Worm (Caenorhabditis elegans) whole organism, mixed stage, embryonic: ENCODE results near the gene F12A10.8.
A peak's percentile ranks its signal among the peaks of the same experiment; 100 is the strongest.

Experiments
- ces-1 ChIP-seq: fragments of 150-350 bp; optimal IDR thresholded peaks from 2 replicates; lab custom pipeline; 2014; ENCODE audit warnings: missing biosample characterization, missing genetic modification reagents, missing genetic modification characterization
- elt-3 ChIP-seq: fragments of 150-350 bp; optimal IDR thresholded peaks from 2 replicates; lab custom pipeline; 2014; ENCODE audit warnings: missing biosample characterization, missing genetic modification characterization
- hlh-1 ChIP-seq: fragments of 150-350 bp; optimal IDR thresholded peaks from 2 replicates; lab custom pipeline; 2014; ENCODE audit warnings: missing biosample characterization, missing genetic modification reagents, missing genetic modification characterization
- lin-13 ChIP-seq: fragments of 150-350 bp; optimal IDR thresholded peaks from 2 replicates; lab custom pipeline; 2014; ENCODE audit warnings: missing biosample characterization, missing genetic modification characterization
- lin-32 ChIP-seq: fragments of 200-800 bp; sonication (Bioruptor generic); optimal IDR thresholded peaks from 2 replicates; lab custom pipeline; 2018; ENCODE audit warnings: mild to moderate bottlenecking, missing genetic modification characterization, missing compliant biosample characterization
- lsy-2 ChIP-seq: fragments of 150-350 bp; optimal IDR thresholded peaks from 2 replicates; lab custom pipeline; 2014; ENCODE audit warnings: missing biosample characterization, missing genetic modification characterization
- mls-2 ChIP-seq: sonication (generic microtip); optimal IDR thresholded peaks from 2 replicates; lab custom pipeline; 2016; ENCODE audit warnings: mild to moderate bottlenecking, missing genetic modification characterization, moderate library complexity, missing compliant biosample characterization
- nhr-76 ChIP-seq: sonication (generic microtip); optimal IDR thresholded peaks from 2 replicates; lab custom pipeline; 2017; ENCODE audit warnings: missing biosample characterization, missing genetic modification characterization
- pha-4 ChIP-seq: fragments of 150-350 bp; optimal IDR thresholded peaks from 2 replicates; lab custom pipeline; 2018; ENCODE audit warnings: missing biosample characterization, missing genetic modification reagents, missing genetic modification characterization
- snpc-4 ChIP-seq: fragments of 150-350 bp; optimal IDR thresholded peaks from 2 replicates; lab custom pipeline; 2014; ENCODE audit warnings: missing biosample characterization, missing genetic modification characterization
- tbx-8 ChIP-seq: fragments of 200-800 bp; sonication (Bioruptor generic); optimal IDR thresholded peaks from 2 replicates; lab custom pipeline; 2018; ENCODE audit warnings: mild to moderate bottlenecking, missing genetic modification characterization, moderate library complexity, missing compliant biosample characterization
- unc-39 ChIP-seq: fragments of 150-350 bp; optimal IDR thresholded peaks from 2 replicates; lab custom pipeline; 2014; ENCODE audit warnings: missing biosample characterization, missing genetic modification characterization
- unc-62 ChIP-seq: fragments of 150-350 bp; optimal IDR thresholded peaks from 2 replicates; lab custom pipeline; 2014; ENCODE audit warnings: missing biosample characterization, missing genetic modification reagents, missing genetic modification characterization

DNA sequence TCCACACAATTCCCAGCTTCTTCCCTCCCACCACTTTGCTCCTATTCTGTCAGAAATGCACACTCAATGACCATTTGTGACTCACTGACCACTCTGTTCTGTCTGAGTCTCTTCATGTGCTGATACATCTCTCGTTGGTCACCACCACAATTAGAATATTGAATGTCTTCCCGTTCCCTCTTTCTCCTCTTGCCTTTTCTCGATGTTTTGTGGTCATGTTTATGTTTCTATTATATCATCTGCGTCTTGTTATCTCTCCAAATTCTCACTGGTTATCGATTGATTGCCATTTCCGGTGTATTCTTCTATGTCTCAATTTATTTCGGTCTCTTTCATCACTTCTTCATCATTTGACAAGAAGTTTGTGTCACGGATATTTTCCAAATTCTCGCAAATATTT lies 40.0 kb downstream of the F12A10.8 start:
- TF ChIP-seq mls-2 (tag; lab: Kevin White, UChicago) (peak; percentile 46), elt-3 (tag; lab: Kevin White, UChicago) (no peak), lin-13 (tag; lab: Kevin White, UChicago) (no peak), ces-1 (GFP tag; lab: Kevin White, UChicago) (peak; percentile 74), unc-62 (peak; percentile 14), nhr-76 (tag; lab: Kevin White, UChicago) (no peak), pha-4 (tag; lab: Kevin White, UChicago) (no peak), unc-39 (no peak), snpc-4 (tag; lab: Kevin White, UChicago) (no peak), tbx-8 (GFP tag; lab: Kevin White, UChicago) (no peak), lin-32 (GFP tag; lab: Kevin White, UChicago) (no peak), lsy-2 (tag; lab: Kevin White, UChicago) (no peak), hlh-1 (no peak)
